Worm (Caenorhabditis elegans) whole organism, L1 larva: Measurements from ENCODE around the gene Y58A7A.5.
A peak's percentile ranks its signal among the peaks of the same experiment; 100 is the strongest.

Source experiments
- C04F5.9 ChIP-seq: sonication (generic microtip); optimal IDR thresholded peaks from 2 replicates; lab custom pipeline; 2016; ENCODE audit warnings: missing genetic modification characterization, missing compliant biosample characterization
- aha-1 ChIP-seq: fragments of 150-350 bp; optimal IDR thresholded peaks from 2 replicates; lab custom pipeline; 2014; ENCODE audit warnings: missing biosample characterization, missing genetic modification characterization
- ama-1 ChIP-seq: fragments of 150-350 bp; optimal IDR thresholded peaks from 2 replicates; lab custom pipeline; 2014
- blmp-1 ChIP-seq: fragments of 150-350 bp; optimal IDR thresholded peaks from 2 replicates; lab custom pipeline; 2014; ENCODE audit warnings: missing biosample characterization, missing genetic modification characterization
- ceh-82 ChIP-seq, 3 experiments: fragments of 150-350 bp in 1 of 3; sonication (generic microtip) in 2 of 3; optimal IDR thresholded peaks; 2 replicates each; lab custom pipeline; 2014 to 2017; ENCODE audit warnings: missing biosample characterization in 3 of 3, missing genetic modification characterization in 3 of 3
- ceh-90 ChIP-seq: sonication (generic microtip); optimal IDR thresholded peaks from 2 replicates; lab custom pipeline; 2016; ENCODE audit warnings: missing genetic modification characterization, missing compliant biosample characterization
- efl-1 ChIP-seq, 4 experiments: fragments of 150-350 bp; optimal IDR thresholded peaks in 3 of 4; peaks in 1 of 4; 1 replicate in 1 of 4; 2 replicates in 3 of 4; lab custom pipeline; 2014; ENCODE audit warnings: missing biosample characterization in 2 of 4, missing genetic modification characterization in 2 of 4, missing genetic modification reagents in 2 of 4
- elt-2 ChIP-seq: sonication (generic microtip); optimal IDR thresholded peaks from 2 replicates; lab custom pipeline; 2016; ENCODE audit warnings: missing genetic modification characterization, mild to moderate bottlenecking, inconsistent platforms, missing compliant biosample characterization, missing genetic modification reagents
- elt-3 ChIP-seq, 6 experiments: fragments of 150-350 bp in 1 of 6; sonication (generic microtip); optimal IDR thresholded peaks; 2 replicates each; lab custom pipeline; 2017 to 2018; ENCODE audit warnings: missing biosample characterization in 6 of 6, missing genetic modification characterization in 6 of 6, inconsistent platforms in 1 of 6
- ets-5 ChIP-seq: fragments of 200-800 bp; sonication (Bioruptor generic); IDR thresholded peaks from 2 replicates; pipeline ENCODE4 v1.3.6; 2022; ENCODE audit warnings: missing genetic modification characterization, missing compliant biosample characterization
- fkh-10 ChIP-seq: sonication (generic microtip); optimal IDR thresholded peaks from 2 replicates; lab custom pipeline; 2017; ENCODE audit warnings: missing biosample characterization, missing genetic modification reagents, missing genetic modification characterization
- fkh-4 ChIP-seq: sonication (generic microtip); optimal IDR thresholded peaks from 2 replicates; lab custom pipeline; 2016; ENCODE audit warnings: missing compliant biosample characterization, missing genetic modification characterization, borderline replicate concordance
- fkh-8 ChIP-seq: sonication (generic microtip); optimal IDR thresholded peaks from 2 replicates; lab custom pipeline; 2016; ENCODE audit warnings: mild to moderate bottlenecking, missing genetic modification characterization, missing compliant biosample characterization
- fos-1 ChIP-seq: fragments of 150-350 bp; optimal IDR thresholded peaks from 2 replicates; lab custom pipeline; 2014; ENCODE audit warnings: missing biosample characterization, missing genetic modification characterization
- hlh-17 ChIP-seq: fragments of 200-800 bp; sonication (Bioruptor generic); optimal IDR thresholded peaks from 2 replicates; lab custom pipeline; 2018; ENCODE audit warnings: missing genetic modification characterization, mild to moderate bottlenecking, missing compliant biosample characterization, moderate library complexity, borderline replicate concordance
- hlh-4 ChIP-seq: sonication (generic microtip); optimal IDR thresholded peaks from 2 replicates; lab custom pipeline; 2016; ENCODE audit warnings: mild to moderate bottlenecking, missing genetic modification characterization, missing compliant biosample characterization
- lin-35 ChIP-seq, 2 experiments: fragments of 150-350 bp; optimal IDR thresholded peaks; 2 replicates each; lab custom pipeline; 2014; ENCODE audit warnings: missing biosample characterization in 2 of 2, missing genetic modification characterization in 2 of 2, missing genetic modification reagents in 2 of 2
- lin-39 ChIP-seq: fragments of 150-350 bp; optimal IDR thresholded peaks from 2 replicates; lab custom pipeline; 2014; ENCODE audit warnings: missing biosample characterization, missing genetic modification reagents, missing genetic modification characterization
- lir-3 ChIP-seq: sonication (generic microtip); optimal IDR thresholded peaks from 2 replicates; lab custom pipeline; 2016; ENCODE audit warnings: mild to moderate bottlenecking, missing genetic modification characterization, moderate library complexity, missing compliant biosample characterization; ENCODE audit not compliant: poor library complexity
- lsy-2 ChIP-seq, 2 experiments: fragments of 150-350 bp; optimal IDR thresholded peaks; 2 replicates each; lab custom pipeline; 2014; ENCODE audit warnings: missing biosample characterization in 2 of 2, missing genetic modification characterization in 2 of 2
- mab-9 ChIP-seq: fragments of 200-800 bp; sonication (Bioruptor generic); IDR thresholded peaks from 2 replicates; pipeline ENCODE4 v1.3.6; 2022; ENCODE audit warnings: missing genetic modification reagents, missing genetic modification characterization, missing compliant biosample characterization
- mep-1 ChIP-seq: fragments of 150-350 bp; optimal IDR thresholded peaks from 2 replicates; lab custom pipeline; 2014; ENCODE audit warnings: missing biosample characterization, missing genetic modification characterization
- nhr-11 ChIP-seq: fragments of 150-350 bp; optimal IDR thresholded peaks from 2 replicates; lab custom pipeline; 2014; ENCODE audit warnings: missing biosample characterization, missing genetic modification characterization
- nhr-12 ChIP-seq: sonication (generic microtip); optimal IDR thresholded peaks from 2 replicates; lab custom pipeline; 2017; ENCODE audit warnings: missing biosample characterization, missing genetic modification characterization
- nhr-20 ChIP-seq: sonication (generic microtip); optimal IDR thresholded peaks from 2 replicates; lab custom pipeline; 2016; ENCODE audit warnings: mild to moderate bottlenecking, missing genetic modification characterization, missing compliant biosample characterization
- nhr-237 ChIP-seq: fragments of 150-350 bp; optimal IDR thresholded peaks from 2 replicates; lab custom pipeline; 2014; ENCODE audit warnings: missing biosample characterization, missing genetic modification characterization
- nhr-28 ChIP-seq: fragments of 150-350 bp; optimal IDR thresholded peaks from 2 replicates; lab custom pipeline; 2014; ENCODE audit warnings: missing biosample characterization, missing genetic modification characterization
- nhr-47 ChIP-seq: sonication (generic microtip); optimal IDR thresholded peaks from 2 replicates; lab custom pipeline; 2016; ENCODE audit warnings: mild to moderate bottlenecking, missing genetic modification characterization, moderate library complexity, missing compliant biosample characterization
- nhr-71 ChIP-seq: sonication (generic microtip); optimal IDR thresholded peaks from 2 replicates; lab custom pipeline; 2016; ENCODE audit warnings: mild to moderate bottlenecking, missing genetic modification characterization, moderate library complexity, missing compliant biosample characterization
- nhr-76 ChIP-seq: sonication (generic microtip); optimal IDR thresholded peaks from 2 replicates; lab custom pipeline; 2017; ENCODE audit warnings: missing biosample characterization, missing genetic modification characterization
- nhr-84 ChIP-seq: sonication (generic microtip); optimal IDR thresholded peaks from 2 replicates; lab custom pipeline; 2017; ENCODE audit warnings: missing biosample characterization, missing genetic modification characterization
- nhr-85 ChIP-seq: sonication (generic microtip); peaks from one replicate; lab custom pipeline; 2016; ENCODE audit warnings: missing genetic modification characterization, inconsistent platforms, missing compliant biosample characterization
- nhr-90 ChIP-seq: sonication (generic microtip); optimal IDR thresholded peaks from 2 replicates; lab custom pipeline; 2016; ENCODE audit warnings: mild to moderate bottlenecking, missing genetic modification characterization, missing compliant biosample characterization; ENCODE audit not compliant: poor library complexity
- pag-3 ChIP-seq: sonication (generic microtip); optimal IDR thresholded peaks from 2 replicates; lab custom pipeline; 2017; ENCODE audit warnings: missing genetic modification characterization, mild to moderate bottlenecking, missing compliant biosample characterization, antibody characterized with exemption, borderline replicate concordance; ENCODE audit not compliant: insufficient read depth
- pqm-1 ChIP-seq: sonication (generic microtip); optimal IDR thresholded peaks from 3 replicates; lab custom pipeline; 2017; ENCODE audit warnings: missing biosample characterization, missing genetic modification characterization
- snu-23 ChIP-seq: sonication (generic microtip); optimal IDR thresholded peaks from 2 replicates; lab custom pipeline; 2016; ENCODE audit warnings: missing genetic modification characterization, missing compliant biosample characterization
- tbx-2 ChIP-seq: sonication (generic microtip); optimal IDR thresholded peaks from 2 replicates; lab custom pipeline; 2016; ENCODE audit warnings: missing genetic modification characterization, missing compliant biosample characterization
- tlp-1 ChIP-seq: fragments of 150-350 bp; optimal IDR thresholded peaks from 2 replicates; lab custom pipeline; 2014; ENCODE audit warnings: missing biosample characterization, missing genetic modification characterization
- unc-130 ChIP-seq: fragments of 150-350 bp; optimal IDR thresholded peaks from 2 replicates; lab custom pipeline; 2017; ENCODE audit warnings: missing biosample characterization, missing genetic modification characterization, inconsistent platforms
- unc-62 ChIP-seq: fragments of 150-350 bp; optimal IDR thresholded peaks from 2 replicates; lab custom pipeline; 2014; ENCODE audit warnings: missing biosample characterization, missing genetic modification reagents, missing genetic modification characterization
- vab-15 ChIP-seq: sonication (generic microtip); optimal IDR thresholded peaks from 2 replicates; lab custom pipeline; 2017; ENCODE audit warnings: missing genotype, mild to moderate bottlenecking, missing genetic modification characterization, missing compliant biosample characterization
- zip-4 ChIP-seq: fragments of 200-800 bp; sonication (Bioruptor generic); optimal IDR thresholded peaks from 2 replicates; lab custom pipeline; 2018; ENCODE audit warnings: mild to moderate bottlenecking, missing genetic modification characterization, moderate library complexity, missing compliant biosample characterization
- ztf-11 ChIP-seq, 2 experiments: sonication (generic microtip); optimal IDR thresholded peaks; 2 replicates each; lab custom pipeline; 2016 to 2017; ENCODE audit warnings: missing genetic modification characterization in 2 of 2, missing biosample characterization in 1 of 2, missing compliant biosample characterization in 1 of 2

Y58A7A.5 gene

DNA sequence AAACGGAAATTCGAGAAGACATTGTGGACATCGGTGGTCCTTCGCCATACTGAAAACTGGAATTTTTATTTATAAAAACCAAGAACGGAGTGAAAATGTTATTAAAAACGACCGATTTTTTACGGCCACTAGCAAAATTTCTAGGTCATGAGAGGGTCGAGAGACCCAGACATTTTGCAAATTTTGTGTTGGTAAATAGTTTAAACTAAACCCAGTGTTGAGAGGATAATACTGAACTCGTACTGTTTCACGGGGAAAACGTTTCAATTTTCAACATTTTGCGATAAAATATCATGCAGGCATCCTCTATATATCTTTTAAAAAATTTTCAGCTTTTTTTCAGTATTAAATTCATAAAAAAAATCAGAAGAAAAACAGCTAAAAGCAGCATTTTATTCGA is 32.3 kb upstream of the Y58A7A.5 start, which contains the start of gene C04F5.9:
C04F5.9 (minus strand) TSS at position 101 of the 400 bp plus-strand sequence.
- TF ChIP-seq lin-35 (GFP tag; optimal IDR thresholded peaks at IDR 0.05; lab: Kevin White, UChicago) (no peak), fkh-4 (tag; lab: Kevin White, UChicago) (no peak), lir-3 (tag; lab: Kevin White, UChicago) (no peak), nhr-47 (no peak), ztf-11 (tag; optimal IDR thresholded peaks at IDR 0.05; lab: Kevin White, UChicago) (no peak), efl-1 (optimal IDR thresholded peaks at IDR 0.05; lab: Kevin White, UChicago) (peak in 1 of 2 experiments; percentile 9), efl-1 (GFP tag; optimal IDR thresholded peaks at IDR 0.05 in 1 of 2; lab: Kevin White, UChicago) (no peak), elt-3 (tag; optimal IDR thresholded peaks at IDR 0.05; lab: Kevin White, UChicago) (no peak), pag-3 (tag; lab: Kevin White, UChicago) (no peak), blmp-1 (tag; lab: Kevin White, UChicago) (no peak), ama-1 (lab: Kevin White, UChicago) (no peak), C04F5.9 (tag; lab: Kevin White, UChicago) (no peak), lsy-2 (tag; optimal IDR thresholded peaks at IDR 0.05; lab: Kevin White, UChicago) (peak in 1 of 2 experiments; percentile 8), nhr-85 (no peak)
- TF ChIP-seq, all 84 proteins: peak for 2

DNA sequence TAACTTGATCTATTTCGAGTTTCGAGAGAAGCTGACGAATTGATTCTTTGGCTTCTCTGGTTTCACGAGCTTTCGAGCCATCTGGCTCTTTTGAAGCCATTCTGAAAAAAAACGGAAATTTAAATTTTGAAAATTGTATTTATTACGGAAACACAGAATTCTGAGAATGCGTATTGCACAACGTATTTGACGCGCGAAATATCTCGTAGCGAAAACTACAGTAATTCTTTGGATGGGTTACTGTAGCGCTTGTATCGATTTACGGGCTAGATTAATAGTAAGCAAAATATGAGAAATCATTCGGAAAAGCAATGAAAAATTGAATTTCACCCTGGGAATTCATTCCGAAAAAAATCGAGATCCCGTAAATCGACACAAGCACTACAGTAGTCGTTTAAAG is 26.9 kb upstream of the Y58A7A.5 start, which contains the start of gene C04F5.8:
C04F5.8 (minus strand) TSS at position 101 of the 400 bp plus-strand sequence.
- TF ChIP-seq tlp-1 (tag; lab: Kevin White, UChicago) (no peak), elt-2 (tag; lab: Kevin White, UChicago) (no peak)

DNA sequence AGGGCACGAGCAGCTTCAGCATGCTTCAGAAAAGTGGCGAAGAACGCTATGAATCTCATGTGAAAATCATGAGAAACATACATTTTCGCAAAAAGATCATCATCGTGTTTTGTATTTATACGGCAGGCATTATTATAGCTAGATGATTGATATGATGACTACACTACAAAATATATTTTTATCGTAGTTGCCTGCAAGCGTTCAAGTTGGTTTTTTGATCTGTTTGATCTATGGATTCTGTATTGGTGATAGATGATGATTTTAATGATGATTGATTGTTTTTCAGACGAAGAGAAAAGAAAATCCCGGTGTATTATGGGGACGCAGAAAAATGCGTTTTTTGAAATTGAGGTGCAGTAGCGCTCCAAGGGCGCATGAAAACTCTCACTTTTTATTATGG is 23.9 kb upstream of the Y58A7A.5 start, which contains the start of gene ugt-63:
ugt-63 (minus strand) TSS at position 89 of the 400 bp plus-strand sequence.
- TF ChIP-seq mab-9 (GFP tag; lab: Robert Waterston, UW) (no peak), fos-1 (tag; lab: Kevin White, UChicago) (no peak), efl-1 (optimal IDR thresholded peaks at IDR 0.05; lab: Kevin White, UChicago) (no peak), efl-1 (GFP tag; optimal IDR thresholded peaks at IDR 0.05 in 1 of 2; lab: Kevin White, UChicago) (peak in 1 of 2 experiments; percentile 29), mep-1 (tag; lab: Kevin White, UChicago) (no peak), nhr-76 (tag; lab: Kevin White, UChicago) (no peak), fkh-8 (tag; lab: Kevin White, UChicago) (no peak), ets-5 (GFP tag; lab: Robert Waterston, UW) (no peak), nhr-85 (peak; percentile 51), nhr-12 (no peak), nhr-11 (no peak), nhr-237 (tag; lab: Kevin White, UChicago) (no peak), nhr-20 (peak; percentile 55), nhr-28 (tag; lab: Kevin White, UChicago) (no peak), unc-130 (tag; lab: Kevin White, UChicago) (no peak)

DNA sequence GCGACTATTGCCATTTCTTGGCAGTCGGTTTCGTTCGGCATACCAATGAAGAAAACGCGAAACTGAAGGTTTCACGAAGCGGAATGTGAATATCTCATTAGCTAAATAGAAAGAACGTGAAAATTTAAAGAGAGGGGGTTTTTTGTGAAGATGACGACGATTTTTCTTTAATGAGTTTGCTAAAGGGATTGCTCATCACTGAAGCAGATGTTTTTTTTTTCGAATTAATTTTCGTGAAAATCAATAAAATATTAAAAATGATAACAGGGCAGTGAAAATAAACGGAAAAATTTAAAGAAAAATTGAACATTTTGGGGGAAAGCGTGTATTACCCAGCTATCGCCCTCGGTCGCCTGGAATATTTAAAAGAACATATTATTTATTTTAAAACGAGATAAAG is 21.0 kb upstream of the Y58A7A.5 start, which contains the start of gene srab-3:
srab-3 (minus strand) TSS at position 101 of the 400 bp plus-strand sequence.
- no peak for TF ChIP-seq nhr-76 (tag; lab: Kevin White, UChicago)
- no peak for TF ChIP-seq fkh-10 (GFP tag; lab: Kevin White, UChicago)
- TF ChIP-seq nhr-11 = no peak
- no peak for TF ChIP-seq pqm-1 (tag; lab: Kevin White, UChicago)
- TF ChIP-seq aha-1 (tag; lab: Kevin White, UChicago) = no peak
- no peak for TF ChIP-seq hlh-4 (tag; lab: Kevin White, UChicago)
- peak; percentile 28 for TF ChIP-seq fkh-8 (tag; lab: Kevin White, UChicago)

ce11 chrV:5104934-5105333 is 18.2 kb upstream of the Y58A7A.5 start, which contains the start of gene srab-2:
TSS of gene srab-2 (minus strand) at chrV:5105034.
- TF ChIP-seq hlh-17 (GFP tag; lab: Kevin White, UChicago) = no peak
- TF ChIP-seq vab-15 (tag; lab: Kevin White, UChicago) = no peak
- TF ChIP-seq nhr-47 = no peak
- no peak for TF ChIP-seq nhr-84 (tag; lab: Kevin White, UChicago)
- no peak for TF ChIP-seq nhr-90 (tag; lab: Kevin White, UChicago)
- TF ChIP-seq zip-4 (GFP tag; lab: Kevin White, UChicago) = no peak
- no peak for TF ChIP-seq unc-62 (GFP tag; lab: Kevin White, UChicago)
- TF ChIP-seq ets-5 (GFP tag; lab: Robert Waterston, UW) = no peak
- TF ChIP-seq ceh-90 (tag; lab: Kevin White, UChicago) = no peak
- TF ChIP-seq nhr-237 (tag; lab: Kevin White, UChicago) = no peak
- TF ChIP-seq mep-1 (tag; lab: Kevin White, UChicago) = no peak
- TF ChIP-seq lin-39 (tag; lab: Kevin White, UChicago) = no peak
- TF ChIP-seq ceh-82 (tag; optimal IDR thresholded peaks at IDR 0.05; lab: Kevin White, UChicago) = no peak
- no peak for TF ChIP-seq snu-23
- no peak for TF ChIP-seq lin-35 (GFP tag; optimal IDR thresholded peaks at IDR 0.05; lab: Kevin White, UChicago)
- no peak for TF ChIP-seq tbx-2 (tag; lab: Kevin White, UChicago)
- no peak for TF ChIP-seq nhr-71 (tag; lab: Kevin White, UChicago)
- no peak for TF ChIP-seq C04F5.9 (tag; lab: Kevin White, UChicago)
